Fruit fly (Drosophila melanogaster): ENCODE data around the gene AANATL2.
A peak's percentile ranks its signal among the peaks of the same experiment; 100 is the strongest.

AANATL2 gene

dm6 chr2L:6280328-6280727 is 24.7 kb downstream of the AANATL2 start (continued):
- peak; percentile 78 for TF ChIP-seq dmrt99B (tag; optimal IDR thresholded peaks at IDR 0.05)
- TF ChIP-seq ssp (GFP tag; IDR thresholded peaks at IDR 0.05) = peak; percentile 63
- peak; percentile 71 for TF ChIP-seq phol (tag; optimal IDR thresholded peaks at IDR 0.05)
- TF ChIP-seq peb (GFP tag; IDR thresholded peaks at IDR 0.05) = peak; percentile 42; the same call in 1 of the 2 replicates
- TF ChIP-seq CG13296 (GFP tag; optimal IDR thresholded peaks at IDR 0.05) = peak; percentile 49
- TF ChIP-seq Dip3 (GFP tag; optimal IDR thresholded peaks at IDR 0.05) = no peak
- TF ChIP-seq fd64A (GFP tag; optimal IDR thresholded peaks at IDR 0.05) = peak; percentile 13
- no peak for TF ChIP-seq nerfin-2 (GFP tag; IDR thresholded peaks at IDR 0.05; ENCODE audit: partially characterized antibody)
- TF ChIP-seq cato (GFP tag; optimal IDR thresholded peaks at IDR 0.05; ENCODE audit: borderline replicate concordance) = no peak
- peak; percentile 58; the same call in 1 of the 2 replicates for TF ChIP-seq CG4404 (GFP tag; IDR thresholded peaks at IDR 0.05)
- TF ChIP-seq sd (tag; optimal IDR thresholded peaks at IDR 0.05) = peak; percentile 25
- no peak for TF ChIP-seq NK7.1 (GFP tag; optimal IDR thresholded peaks at IDR 0.05)
- no peak for TF ChIP-seq cad (GFP tag; optimal IDR thresholded peaks at IDR 0.05)
- TF ChIP-seq Ravus (GFP tag; IDR thresholded peaks at IDR 0.05) = peak; percentile 9; the same call in 1 of the 2 replicates
- no peak for TF ChIP-seq CG15479 (GFP tag; optimal IDR thresholded peaks at IDR 0.05)
- no peak for TF ChIP-seq CG31365 (tag; optimal IDR thresholded peaks at IDR 0.05)
- TF ChIP-seq CG1233 (GFP tag; optimal IDR thresholded peaks at IDR 0.05) = peak; percentile 55
- TF ChIP-seq ac (GFP tag; optimal IDR thresholded peaks at IDR 0.05) = no peak
- TF ChIP-seq nau (GFP tag; optimal IDR thresholded peaks at IDR 0.05) = peak; percentile 24
- no peak for TF ChIP-seq CG8765 (GFP tag; IDR thresholded peaks at IDR 0.05)
- no peak for TF ChIP-seq ash1 (GFP tag; optimal IDR thresholded peaks at IDR 0.05)
- peak; percentile 74 for TF ChIP-seq lab (GFP tag; optimal IDR thresholded peaks at IDR 0.05)
- TF ChIP-seq Trl (optimal IDR thresholded peaks at IDR 0.05) = no peak
- peak; percentile 31 for TF ChIP-seq Trl (GFP tag; optimal IDR thresholded peaks at IDR 0.05)
- TF ChIP-seq CG31224 (GFP tag; IDR thresholded peaks at IDR 0.05) = peak; percentile 34; the same call in 1 of the 2 replicates
- TF ChIP-seq CG2712 (tag; optimal IDR thresholded peaks at IDR 0.05) = peak; percentile 79
- TF ChIP-seq ewg (GFP tag; optimal IDR thresholded peaks at IDR 0.05) = peak; percentile 48
- TF ChIP-seq Side (GFP tag; optimal IDR thresholded peaks at IDR 0.05) = peak; percentile 0
- TF ChIP-seq ap (GFP tag; IDR thresholded peaks at IDR 0.05) = peak; percentile 57; the same call in 1 of the 2 replicates
- peak; percentile 12 for TF ChIP-seq CG2875 (GFP tag; optimal IDR thresholded peaks at IDR 0.05)
- peak; percentile 50 for TF ChIP-seq CG9817 (tag; optimal IDR thresholded peaks at IDR 0.05)
- TF ChIP-seq pzg (GFP tag; optimal IDR thresholded peaks at IDR 0.05) = no peak
- TF ChIP-seq CG10462 (GFP tag; optimal IDR thresholded peaks at IDR 0.05) = no peak
- no peak for TF ChIP-seq Lim3 (GFP tag; IDR thresholded peaks at IDR 0.05)
- peak; percentile 4 for TF ChIP-seq CG33557 (GFP tag; optimal IDR thresholded peaks at IDR 0.05)
- no peak for TF ChIP-seq Stat92E (GFP tag; optimal IDR thresholded peaks at IDR 0.05)
- peak; percentile 31 for TF ChIP-seq Deaf1 (tag; optimal IDR thresholded peaks at IDR 0.05)
- TF ChIP-seq prd (optimal IDR thresholded peaks at IDR 0.05) = no peak
- TF ChIP-seq prd (GFP tag; IDR thresholded peaks at IDR 0.05) = peak; percentile 82
- no peak; the same call in 1 of the 2 replicates for TF ChIP-seq gsb (GFP tag; IDR thresholded peaks at IDR 0.05)
- TF ChIP-seq Hr39 (optimal IDR thresholded peaks at IDR 0.05) = no peak
- TF ChIP-seq jing (GFP tag; optimal IDR thresholded peaks at IDR 0.05) = peak; percentile 2
- no peak for TF ChIP-seq zen2 (GFP tag; IDR thresholded peaks at IDR 0.05; ENCODE audit: partially characterized antibody)
- TF ChIP-seq da (GFP tag; optimal IDR thresholded peaks at IDR 0.05) = no peak
- TF ChIP-seq Oaz (GFP tag; IDR thresholded peaks at IDR 0.05) = peak; percentile 33; the same call in 1 of the 2 replicates
- peak; percentile 31 for TF ChIP-seq CG1602 (GFP tag; optimal IDR thresholded peaks at IDR 0.05)
- TF ChIP-seq Neu2 (GFP tag; optimal IDR thresholded peaks at IDR 0.05; ENCODE audit: borderline replicate concordance) = no peak
- TF ChIP-seq CG1529 (GFP tag; optimal IDR thresholded peaks at IDR 0.05) = peak; percentile 20
- no peak for TF ChIP-seq CG34224 (GFP tag; IDR thresholded peaks at IDR 0.05; ENCODE audit: partially characterized antibody)
- no peak for TF ChIP-seq CG12236 (GFP tag; optimal IDR thresholded peaks at IDR 0.05)
- no peak for TF ChIP-seq usp (GFP tag; optimal IDR thresholded peaks at IDR 0.05)

Data from whole organism, embryonic.